Worm (Caenorhabditis elegans) whole organism, mixed stage, embryonic: Measurements from ENCODE around the gene pho-14.
"Not testable (repeated sequence)": the region's sequence is repeated elsewhere in the genome, so short reads cannot be mapped to it uniquely, and the experiment has no call there.

Source experiments
- blmp-1 ChIP-seq: fragments of 150-350 bp; optimal IDR thresholded peaks from 2 replicates; lab custom pipeline; 2014; ENCODE audit warnings: missing biosample characterization, missing genetic modification characterization
- ceh-39 ChIP-seq: fragments of 150-350 bp; optimal IDR thresholded peaks from 2 replicates; lab custom pipeline; 2014; ENCODE audit warnings: missing biosample characterization, missing genetic modification characterization
- ces-1 ChIP-seq: fragments of 150-350 bp; optimal IDR thresholded peaks from 2 replicates; lab custom pipeline; 2014; ENCODE audit warnings: missing biosample characterization, missing genetic modification reagents, missing genetic modification characterization
- elt-3 ChIP-seq: fragments of 150-350 bp; optimal IDR thresholded peaks from 2 replicates; lab custom pipeline; 2014; ENCODE audit warnings: missing biosample characterization, missing genetic modification characterization
- lin-13 ChIP-seq: fragments of 150-350 bp; optimal IDR thresholded peaks from 2 replicates; lab custom pipeline; 2014; ENCODE audit warnings: missing biosample characterization, missing genetic modification characterization
- lsy-2 ChIP-seq: fragments of 150-350 bp; optimal IDR thresholded peaks from 2 replicates; lab custom pipeline; 2014; ENCODE audit warnings: missing biosample characterization, missing genetic modification characterization
- nhr-12 ChIP-seq: fragments of 150-350 bp; optimal IDR thresholded peaks from 2 replicates; lab custom pipeline; 2014; ENCODE audit warnings: missing biosample characterization, missing genetic modification characterization
- nhr-237 ChIP-seq: fragments of 150-350 bp; optimal IDR thresholded peaks from 2 replicates; lab custom pipeline; 2014; ENCODE audit warnings: missing biosample characterization, missing genetic modification characterization
- sptf-1 ChIP-seq: sonication (generic microtip); optimal IDR thresholded peaks from 2 replicates; lab custom pipeline; 2017; ENCODE audit warnings: mild to moderate bottlenecking, missing genetic modification characterization, moderate library complexity, missing compliant biosample characterization

DNA sequence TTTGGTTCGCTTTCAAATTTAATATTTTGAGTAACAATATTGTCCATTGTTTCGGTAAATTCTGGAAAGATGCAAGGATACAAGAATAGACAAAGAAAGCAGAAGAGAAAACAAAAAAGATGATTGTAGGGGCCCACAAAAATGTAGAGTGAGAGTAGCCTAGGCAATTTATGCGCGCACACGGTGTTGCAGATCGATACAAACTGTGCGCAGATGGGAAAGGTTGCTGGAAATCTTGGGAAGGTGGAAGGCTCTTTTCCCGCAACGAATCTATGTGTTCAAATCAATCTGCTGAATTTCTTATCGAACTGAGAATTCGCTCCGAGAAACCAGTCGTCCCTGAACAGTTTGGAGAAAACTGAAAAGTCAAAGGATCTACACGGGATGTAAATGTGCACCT, 39.9 kb downstream of the pho-14 start, which contains the start of gene btb-10:
- not testable (repeated sequence) for TF ChIP-seq elt-3 (tag; lab: Kevin White, UChicago); nhr-12; blmp-1 (tag; lab: Kevin White, UChicago); ces-1 (GFP tag; lab: Kevin White, UChicago); lsy-2 (tag; lab: Kevin White, UChicago); nhr-237 (tag; lab: Kevin White, UChicago); lin-13; sptf-1; ceh-39
